Fruit fly (Drosophila melanogaster): ENCODE results near the gene CG14810.

DNA sequence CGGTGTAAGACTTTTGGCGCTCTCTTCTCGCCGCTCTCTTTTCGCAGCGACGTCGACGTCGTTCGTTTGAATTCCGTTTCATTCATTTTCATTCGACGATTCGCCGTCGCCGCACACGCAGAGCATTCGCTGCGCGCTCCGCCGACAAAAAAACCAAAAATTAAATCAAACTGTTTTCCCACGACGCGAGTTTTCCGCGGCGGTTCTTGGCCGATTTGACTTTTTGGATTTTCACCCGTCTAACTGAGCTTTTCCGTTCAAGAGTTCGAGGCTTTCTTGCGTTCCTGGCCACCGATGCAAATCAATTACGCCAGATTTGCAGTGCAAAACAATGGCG, 11.0 kb upstream of the CG14810 start:
- TF ChIP-seq CG8478 (optimal IDR thresholded peaks at IDR 0.05) (no peak), Dll (optimal IDR thresholded peaks at IDR 0.05) (no peak), psq (optimal IDR thresholded peaks at IDR 0.05) (no peak), EcR (GFP tag; optimal IDR thresholded peaks at IDR 0.05) (peak in 1 of 2 experiments; percentile 38), pan (optimal IDR thresholded peaks at IDR 0.05) (no peak), usp (GFP tag; optimal IDR thresholded peaks at IDR 0.05) (no peak)

All from whole organism.